Worm (Caenorhabditis elegans) whole organism, L2 larva: ENCODE measurements around the gene M28.4.

ENCODE experiments used
- C34F6.9 ChIP-seq: fragments of 150-350 bp; optimal IDR thresholded peaks from 2 replicates; lab custom pipeline; 2014; ENCODE audit warnings: missing biosample characterization, missing genetic modification characterization
- R02D3.7 ChIP-seq: fragments of 150-350 bp; optimal IDR thresholded peaks from 2 replicates; lab custom pipeline; 2014; ENCODE audit warnings: missing biosample characterization, missing genetic modification characterization
- Y55F3AM.14 ChIP-seq: fragments of 200-800 bp; sonication (Bioruptor generic); optimal IDR thresholded peaks from 2 replicates; lab custom pipeline; 2018; ENCODE audit warnings: mild to moderate bottlenecking, missing genetic modification characterization, missing compliant biosample characterization
- alr-1 ChIP-seq: fragments of 150-350 bp; optimal IDR thresholded peaks from 2 replicates; lab custom pipeline; 2014; ENCODE audit warnings: missing biosample characterization, missing genetic modification characterization
- aly-2 ChIP-seq: fragments of 150-350 bp; optimal IDR thresholded peaks from 2 replicates; lab custom pipeline; 2014; ENCODE audit warnings: missing biosample characterization, missing genetic modification characterization
- ama-1 ChIP-seq: fragments of 150-350 bp; optimal IDR thresholded peaks from 2 replicates; lab custom pipeline; 2018; ENCODE audit warnings: inconsistent platforms
- blmp-1 ChIP-seq: sonication (generic microtip); optimal IDR thresholded peaks from 2 replicates; lab custom pipeline; 2017; ENCODE audit warnings: missing genetic modification characterization, mild to moderate bottlenecking, missing compliant biosample characterization, antibody characterized with exemption, moderate library complexity; ENCODE audit not compliant: insufficient read depth
- ceh-82 ChIP-seq: fragments of 150-350 bp; optimal IDR thresholded peaks from 2 replicates; lab custom pipeline; 2014; ENCODE audit warnings: missing biosample characterization, missing genetic modification characterization
- crh-2 ChIP-seq: sonication (generic microtip); optimal IDR thresholded peaks from 2 replicates; lab custom pipeline; 2017; ENCODE audit warnings: missing biosample characterization, missing genetic modification characterization
- dmd-4 ChIP-seq: sonication (generic microtip); optimal IDR thresholded peaks from 2 replicates; lab custom pipeline; 2017; ENCODE audit warnings: missing biosample characterization, missing genetic modification characterization
- egl-27 ChIP-seq: sonication (generic microtip); optimal IDR thresholded peaks from 3 replicates; lab custom pipeline; 2017; ENCODE audit warnings: missing biosample characterization, missing genetic modification reagents, missing genetic modification characterization
- elt-1 ChIP-seq: fragments of 150-350 bp; optimal IDR thresholded peaks from 2 replicates; lab custom pipeline; 2014; ENCODE audit warnings: missing biosample characterization, missing genetic modification characterization
- elt-3 ChIP-seq: sonication (generic microtip); optimal IDR thresholded peaks from 2 replicates; lab custom pipeline; 2017; ENCODE audit warnings: missing biosample characterization, missing genetic modification characterization
- fos-1 ChIP-seq: fragments of 150-350 bp; optimal IDR thresholded peaks from 2 replicates; lab custom pipeline; 2014; ENCODE audit warnings: missing biosample characterization, missing genetic modification characterization
- gmeb-1 ChIP-seq: fragments of 150-350 bp; optimal IDR thresholded peaks from 2 replicates; lab custom pipeline; 2014; ENCODE audit warnings: missing biosample characterization, missing genetic modification characterization
- lin-11 ChIP-seq: fragments of 150-350 bp; sonication (generic microtip); optimal IDR thresholded peaks from 2 replicates; lab custom pipeline; 2014; ENCODE audit warnings: missing biosample characterization, missing genetic modification characterization, inconsistent platforms, mixed read lengths
- lin-13 ChIP-seq: fragments of 150-350 bp; optimal IDR thresholded peaks from 2 replicates; lab custom pipeline; 2014; ENCODE audit warnings: missing biosample characterization, missing genetic modification reagents, missing genetic modification characterization
- lin-39 ChIP-seq: fragments of 150-350 bp; optimal IDR thresholded peaks from 2 replicates; lab custom pipeline; 2014; ENCODE audit warnings: missing biosample characterization, missing genetic modification reagents, missing genetic modification characterization
- lsy-2 ChIP-seq, 2 experiments: fragments of 150-350 bp in 1 of 2; sonication (generic microtip) in 1 of 2; optimal IDR thresholded peaks; 2 replicates each; lab custom pipeline; 2014 to 2017; ENCODE audit warnings: missing biosample characterization in 2 of 2, missing genetic modification characterization in 2 of 2
- mbf-1 ChIP-seq: sonication (generic microtip); optimal IDR thresholded peaks from 2 replicates; lab custom pipeline; 2017; ENCODE audit warnings: missing biosample characterization, missing genetic modification characterization
- mdl-1 ChIP-seq, 2 experiments: fragments of 150-350 bp in 1 of 2; sonication (generic microtip) in 1 of 2; optimal IDR thresholded peaks; 2 replicates each; lab custom pipeline; 2017; ENCODE audit warnings: missing biosample characterization in 2 of 2, missing genetic modification characterization in 2 of 2
- nhr-10 ChIP-seq: sonication (generic microtip); optimal IDR thresholded peaks from 2 replicates; lab custom pipeline; 2017; ENCODE audit warnings: missing biosample characterization, missing genetic modification characterization
- nhr-12 ChIP-seq: fragments of 150-350 bp; optimal IDR thresholded peaks from 2 replicates; lab custom pipeline; 2014; ENCODE audit warnings: missing biosample characterization, missing genetic modification characterization
- nhr-129 ChIP-seq: fragments of 150-350 bp; optimal IDR thresholded peaks from 2 replicates; lab custom pipeline; 2014; ENCODE audit warnings: missing biosample characterization, missing genetic modification characterization
- nhr-21 ChIP-seq: fragments of 150-350 bp; optimal IDR thresholded peaks from 2 replicates; lab custom pipeline; 2014; ENCODE audit warnings: missing biosample characterization, missing genetic modification characterization
- nhr-23 ChIP-seq: fragments of 150-350 bp; optimal IDR thresholded peaks from 2 replicates; lab custom pipeline; 2014; ENCODE audit warnings: missing biosample characterization, missing genetic modification reagents, missing genetic modification characterization
- nhr-237 ChIP-seq: fragments of 150-350 bp; optimal IDR thresholded peaks from 2 replicates; lab custom pipeline; 2014; ENCODE audit warnings: missing biosample characterization, missing genetic modification characterization
- nhr-25 ChIP-seq: fragments of 150-350 bp; sonication (generic microtip); optimal IDR thresholded peaks from 3 replicates; lab custom pipeline; 2014; ENCODE audit warnings: missing biosample characterization, missing genetic modification characterization
- nhr-6 ChIP-seq: fragments of 150-350 bp; optimal IDR thresholded peaks from 2 replicates; lab custom pipeline; 2014; ENCODE audit warnings: missing biosample characterization, missing genetic modification characterization
- nhr-77 ChIP-seq: fragments of 150-350 bp; optimal IDR thresholded peaks from 2 replicates; lab custom pipeline; 2014; ENCODE audit warnings: missing biosample characterization, missing genetic modification characterization
- sem-4 ChIP-seq: fragments of 150-350 bp; optimal IDR thresholded peaks from 2 replicates; lab custom pipeline; 2014; ENCODE audit warnings: missing biosample characterization, missing genetic modification reagents, missing genetic modification characterization
- skn-1 ChIP-seq: sonication (generic microtip); optimal IDR thresholded peaks from 2 replicates; lab custom pipeline; 2017; ENCODE audit warnings: missing biosample characterization, missing genetic modification characterization
- sma-3 ChIP-seq: sonication (generic microtip); optimal IDR thresholded peaks from 2 replicates; lab custom pipeline; 2016; ENCODE audit warnings: missing genetic modification reagents, missing genetic modification characterization, missing compliant biosample characterization
- sma-9 ChIP-seq, 2 experiments: fragments of 150-350 bp in 1 of 2; sonication (generic microtip) in 1 of 2; optimal IDR thresholded peaks; 2 replicates each; lab custom pipeline; 2014 to 2016; ENCODE audit warnings: missing genetic modification characterization in 2 of 2, mild to moderate bottlenecking in 1 of 2, missing biosample characterization in 1 of 2, missing compliant biosample characterization in 1 of 2, missing genetic modification reagents in 1 of 2, moderate library complexity in 1 of 2
- zag-1 ChIP-seq: fragments of 150-350 bp; optimal IDR thresholded peaks from 2 replicates; lab custom pipeline; 2014; ENCODE audit warnings: missing biosample characterization, missing genetic modification characterization
- ztf-11 ChIP-seq: sonication (generic microtip); optimal IDR thresholded peaks from 2 replicates; lab custom pipeline; 2017; ENCODE audit warnings: missing biosample characterization, missing genetic modification characterization

Gene M28.4

ce11 chrII:10680614-10681013, 37.1 kb downstream of the M28.4 start:
- TF ChIP-seq R02D3.7 (tag; lab: Kevin White, UChicago) (no peak), nhr-129 (tag; lab: Kevin White, UChicago) (no peak), nhr-23 (no peak), Y55F3AM.14 (no peak), egl-27 (tag; lab: Kevin White, UChicago) (no peak), lin-13 (GFP tag; lab: Kevin White, UChicago) (no peak), mdl-1 (tag; optimal IDR thresholded peaks at IDR 0.05; lab: Kevin White, UChicago) (no peak), sem-4 (tag; lab: Kevin White, UChicago) (no peak), lsy-2 (tag; optimal IDR thresholded peaks at IDR 0.05; lab: Kevin White, UChicago) (no peak), C34F6.9 (tag; lab: Kevin White, UChicago) (no peak), nhr-12 (tag; lab: Kevin White, UChicago) (no peak)

DNA sequence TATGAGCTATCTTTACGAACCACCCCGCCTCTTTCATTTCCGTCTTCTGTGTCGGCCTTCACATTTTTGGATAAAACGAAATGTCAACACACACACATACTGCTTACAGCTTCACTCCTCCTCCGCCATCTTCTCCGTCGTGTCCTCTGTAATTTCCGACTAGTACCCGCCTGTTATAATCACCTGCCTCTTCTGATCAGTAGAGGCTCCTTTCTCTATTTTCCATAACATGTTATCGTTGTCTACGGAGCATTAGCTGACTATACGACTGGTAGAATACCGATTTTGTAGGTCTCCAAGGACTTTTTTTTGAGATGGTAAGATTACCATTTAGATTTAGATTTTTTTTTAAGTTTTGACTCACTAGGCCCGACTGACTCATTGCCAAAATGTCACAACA, 41.5 kb downstream of the M28.4 start:
- TF ChIP-seq alr-1 (tag; lab: Kevin White, UChicago), result no peak
- TF ChIP-seq dmd-4 (tag; lab: Kevin White, UChicago), result no peak
- no peak for TF ChIP-seq elt-1
- no peak for TF ChIP-seq elt-3 (tag; lab: Kevin White, UChicago)
- no peak for TF ChIP-seq skn-1 (tag; lab: Kevin White, UChicago)
- TF ChIP-seq blmp-1 (tag; lab: Kevin White, UChicago), result no peak
- no peak for TF ChIP-seq R02D3.7 (tag; lab: Kevin White, UChicago)
- TF ChIP-seq nhr-77 (tag; lab: Kevin White, UChicago), result no peak
- TF ChIP-seq zag-1 (tag; lab: Kevin White, UChicago), result no peak
- no peak for TF ChIP-seq sem-4 (tag; lab: Kevin White, UChicago)
- no peak for TF ChIP-seq sma-9 (GFP tag; optimal IDR thresholded peaks at IDR 0.05; lab: Kevin White, UChicago)
- no peak for TF ChIP-seq sma-9 (tag; optimal IDR thresholded peaks at IDR 0.05; lab: Kevin White, UChicago)
- no peak for TF ChIP-seq nhr-237 (tag; lab: Kevin White, UChicago)

DNA sequence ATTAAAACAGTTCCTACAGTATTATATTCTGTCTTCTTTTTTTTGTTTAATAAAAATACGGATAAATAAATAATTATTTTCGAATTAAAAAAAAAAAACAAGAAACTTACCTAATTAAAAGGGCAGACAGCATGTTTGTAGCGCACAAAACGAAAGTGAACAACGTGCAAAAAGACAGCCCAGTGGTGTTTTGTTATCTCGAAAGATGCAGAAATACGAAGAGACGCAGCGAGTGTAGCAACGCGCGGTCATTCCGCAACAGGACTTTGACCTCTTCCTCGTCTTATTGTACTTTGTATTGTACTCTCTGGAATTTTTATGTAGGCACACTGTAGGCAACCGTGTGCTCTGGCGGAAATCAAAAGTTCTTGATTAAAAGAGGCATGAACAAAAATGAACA, 50.2 kb downstream of the M28.4 start, which contains the start of gene gbh-1:
gbh-1 (minus strand) TSS at position 149 of the 400 bp plus-strand sequence.
- TF ChIP-seq blmp-1 (tag; lab: Kevin White, UChicago), result peak; percentile 50
- TF ChIP-seq ceh-82 (tag; lab: Kevin White, UChicago), result no peak
- TF ChIP-seq gmeb-1, result no peak
- TF ChIP-seq mdl-1 (tag; optimal IDR thresholded peaks at IDR 0.05; lab: Kevin White, UChicago), result peak in 1 of 2 experiments; percentile 6
- peak; percentile 19 for TF ChIP-seq fos-1 (tag; lab: Kevin White, UChicago)
- TF ChIP-seq crh-2, result peak; percentile 28

- no peak for TF ChIP-seq nhr-21
- no peak for TF ChIP-seq nhr-6
- TF ChIP-seq lin-11 (tag; lab: Kevin White, UChicago), result no peak
- no peak for TF ChIP-seq nhr-10 (tag; lab: Kevin White, UChicago)
- no peak for TF ChIP-seq mbf-1 (tag; lab: Kevin White, UChicago)
- TF ChIP-seq lin-13 (GFP tag; lab: Kevin White, UChicago), result no peak
- no peak for TF ChIP-seq lin-39 (tag; lab: Kevin White, UChicago)
- TF ChIP-seq nhr-23, result no peak
- TF ChIP-seq sma-3, result no peak
- TF ChIP-seq nhr-25, result no peak
- no peak for TF ChIP-seq elt-3 (tag; lab: Kevin White, UChicago)
- TF ChIP-seq ztf-11 (tag; lab: Kevin White, UChicago), result no peak
- TF ChIP-seq Y55F3AM.14, result no peak
- no peak for TF ChIP-seq aly-2 (tag; lab: Kevin White, UChicago)
- no peak for TF ChIP-seq ama-1 (lab: Kevin White, UChicago)
- no peak for TF ChIP-seq blmp-1 (tag; lab: Kevin White, UChicago)
- no peak for TF ChIP-seq egl-27 (tag; lab: Kevin White, UChicago)
These were observed 51.2 kb downstream of the M28.4 start, which contains the start of gene lgc-57 for ce11 chrII:10694713-10695112. Gene lgc-57, plus strand, starts transcription at chrII:10695013.
